Worm (Caenorhabditis elegans) whole organism, young adult: Measurements from ENCODE around the gene C36B7.4.

Experiments used
- Y56A3A.18 ChIP-seq: fragments of 200-800 bp; sonication (Bioruptor generic); IDR thresholded peaks from 2 replicates; pipeline ENCODE4 v1.3.6; 2022; ENCODE audit warnings: missing genetic modification reagents, missing genetic modification characterization, missing compliant biosample characterization
- hsf-1 ChIP-seq: fragments of 200-800 bp; sonication (Bioruptor generic); IDR thresholded peaks from 2 replicates; pipeline ENCODE4 v1.3.6; 2022; ENCODE audit warnings: missing genetic modification reagents, missing genetic modification characterization, missing compliant biosample characterization

ce11 chrX:7101477-7101876, 15.7 kb upstream of the C36B7.4 start, which contains the start of gene C36B7.3:
- TF ChIP-seq Y56A3A.18 (GFP tag; lab: Robert Waterston, UW) = no peak
- no peak for TF ChIP-seq hsf-1 (GFP tag; lab: Robert Waterston, UW)
